Fruit fly (Drosophila melanogaster): ENCODE measurements around the gene Ets96B.

Ets96B gene

DNA sequence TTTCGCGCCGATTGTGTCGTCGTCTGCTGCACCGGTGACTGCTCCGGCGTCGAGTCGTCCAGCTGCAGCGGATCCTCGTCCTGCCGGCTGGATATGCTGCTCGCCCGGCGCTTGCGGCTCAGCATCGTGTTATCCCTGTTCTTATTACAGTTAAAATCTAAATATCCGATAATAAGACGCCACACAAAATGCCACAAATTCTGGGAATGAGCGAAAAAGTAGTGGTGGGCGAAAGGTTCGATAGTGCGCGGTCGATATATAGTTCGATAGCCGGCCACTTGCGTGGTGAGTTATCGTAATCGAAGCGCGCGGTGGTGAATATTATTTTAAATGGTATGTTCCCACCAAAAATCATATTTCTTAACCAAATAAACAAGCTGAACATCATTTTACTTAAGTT lies 17.2 kb downstream of the Ets96B start, which contains the start of gene polybromo (continued):
- TF ChIP-seq nerfin-1 (tag; optimal IDR thresholded peaks at IDR 0.05) (no peak), CG12071 (GFP tag; optimal IDR thresholded peaks at IDR 0.05) (no peak), Sry-β (GFP tag; optimal IDR thresholded peaks at IDR 0.05) (no peak), tna (GFP tag; IDR thresholded peaks at IDR 0.05; ENCODE audit: partially characterized antibody) (peak; percentile 78), Hr78 (GFP tag; optimal IDR thresholded peaks at IDR 0.05) (no peak), ems (GFP tag; optimal IDR thresholded peaks at IDR 0.05) (no peak), CG15601 (tag; optimal IDR thresholded peaks at IDR 0.05) (no peak), Eip74EF (GFP tag; optimal IDR thresholded peaks at IDR 0.05) (no peak), Hmx (GFP tag; optimal IDR thresholded peaks at IDR 0.05) (no peak), CG9797 (GFP tag; optimal IDR thresholded peaks at IDR 0.05) (peak; percentile 41), Dek (tag; optimal IDR thresholded peaks at IDR 0.05) (no peak), gro (GFP tag; optimal IDR thresholded peaks at IDR 0.05) (peak; percentile 15), CG3847 (GFP tag; IDR thresholded peaks at IDR 0.05) (no peak), CG4854 (GFP tag; optimal IDR thresholded peaks at IDR 0.05) (no peak), CG31365 (tag; optimal IDR thresholded peaks at IDR 0.05) (no peak), Dip2 (GFP tag; IDR thresholded peaks at IDR 0.05) (no peak), otp (GFP tag; IDR thresholded peaks at IDR 0.05) (no peak), Ptx1 (GFP tag; IDR thresholded peaks at IDR 0.05) (no peak), Ada2b (GFP tag; IDR thresholded peaks at IDR 0.05) (no peak), CG13624 (GFP tag; optimal IDR thresholded peaks at IDR 0.05) (no peak), CG8944 (GFP tag; optimal IDR thresholded peaks at IDR 0.05) (no peak), rib (GFP tag; IDR thresholded peaks at IDR 0.05) (no peak), eve (GFP tag; optimal IDR thresholded peaks at IDR 0.05) (no peak), Doc3 (GFP tag; IDR thresholded peaks at IDR 0.05; ENCODE audit: partially characterized antibody) (peak; percentile 87), nau (GFP tag; optimal IDR thresholded peaks at IDR 0.05) (no peak), repo (GFP tag; optimal IDR thresholded peaks at IDR 0.05) (no peak), cas (GFP tag; IDR thresholded peaks at IDR 0.05) (no peak), CG13424 (tag; optimal IDR thresholded peaks at IDR 0.05) (no peak), CG13123 (GFP tag; optimal IDR thresholded peaks at IDR 0.05) (no peak), tx (GFP tag; optimal IDR thresholded peaks at IDR 0.05) (no peak), h (optimal IDR thresholded peaks at IDR 0.05) (no peak), E2f1 (GFP tag; IDR thresholded peaks at IDR 0.05) (peak; percentile 64), CG5245 (GFP tag; optimal IDR thresholded peaks at IDR 0.05) (no peak), cwo (GFP tag; optimal IDR thresholded peaks at IDR 0.05) (no peak), CG11723 (GFP tag; optimal IDR thresholded peaks at IDR 0.05) (no peak), CG1529 (GFP tag; optimal IDR thresholded peaks at IDR 0.05) (no peak), CG17186 (GFP tag; optimal IDR thresholded peaks at IDR 0.05) (peak; percentile 94), CG1233 (GFP tag; optimal IDR thresholded peaks at IDR 0.05) (no peak), CG4404 (GFP tag; IDR thresholded peaks at IDR 0.05) (no peak), sens (GFP tag) (peak; percentile 49), Sox100B (GFP tag; optimal IDR thresholded peaks at IDR 0.05) (no peak), CG17802 (tag; optimal IDR thresholded peaks at IDR 0.05) (no peak), Elba2 (GFP tag; optimal IDR thresholded peaks at IDR 0.05) (peak; percentile 32), Fer3 (tag; optimal IDR thresholded peaks at IDR 0.05) (no peak), CG11504 (tag; optimal IDR thresholded peaks at IDR 0.05) (no peak), CG16813 (GFP tag; IDR thresholded peaks at IDR 0.05; ENCODE audit: partially characterized antibody) (peak; percentile 73), CG4360 (GFP tag; IDR thresholded peaks at IDR 0.05) (no peak), dysf (GFP tag; IDR thresholded peaks at IDR 0.05) (no peak), Hmr (GFP tag; optimal IDR thresholded peaks at IDR 0.05) (no peak), CG3065 (GFP tag; optimal IDR thresholded peaks at IDR 0.05) (no peak), gem (tag; optimal IDR thresholded peaks at IDR 0.05) (no peak), knrl (GFP tag; IDR thresholded peaks at IDR 0.05; ENCODE audit: partially characterized antibody) (peak; percentile 83)
